Worm (Caenorhabditis elegans) whole organism, late embryonic: ENCODE data around the gene C41H7.2.

ENCODE experiments used
- F13H6.1 ChIP-seq: sonication (generic microtip); optimal IDR thresholded peaks from 2 replicates; lab custom pipeline; 2016; ENCODE audit warnings: missing genetic modification characterization, missing compliant biosample characterization
- ceh-24 ChIP-seq: sonication (generic microtip); optimal IDR thresholded peaks from 2 replicates; lab custom pipeline; 2016; ENCODE audit warnings: mild to moderate bottlenecking, missing genetic modification characterization, missing compliant biosample characterization
- dve-1 ChIP-seq: sonication (generic microtip); optimal IDR thresholded peaks from 2 replicates; lab custom pipeline; 2017; ENCODE audit warnings: antibody characterized with exemption, mild to moderate bottlenecking, missing genetic modification characterization, missing compliant biosample characterization
- lim-6 ChIP-seq: sonication (generic microtip); optimal IDR thresholded peaks from 2 replicates; lab custom pipeline; 2016; ENCODE audit warnings: missing genetic modification characterization, missing compliant biosample characterization
- madf-2 ChIP-seq: sonication (generic microtip); optimal IDR thresholded peaks from 2 replicates; lab custom pipeline; 2017; ENCODE audit warnings: missing genetic modification characterization, missing compliant biosample characterization
- nhr-232 ChIP-seq: sonication (generic microtip); optimal IDR thresholded peaks from 2 replicates; lab custom pipeline; 2016; ENCODE audit warnings: missing genetic modification characterization, missing compliant biosample characterization
- pax-1 ChIP-seq: fragments of 150-350 bp; optimal IDR thresholded peaks from 2 replicates; lab custom pipeline; 2014; ENCODE audit warnings: missing biosample characterization, missing genetic modification characterization

- no peak for TF ChIP-seq ceh-24 (tag; lab: Kevin White, UChicago)
- TF ChIP-seq lim-6: no peak
- TF ChIP-seq dve-1 (tag; lab: Kevin White, UChicago): no peak
- no peak for TF ChIP-seq nhr-232 (tag; lab: Kevin White, UChicago)
- no peak for TF ChIP-seq madf-2 (tag; lab: Kevin White, UChicago)
- no peak for TF ChIP-seq pax-1
- TF ChIP-seq F13H6.1 (tag; lab: Kevin White, UChicago): no peak
Measured at ce11 chrII:3060782-3061181, 46.2 kb downstream of the C41H7.2 start, which contains the start of gene Y25C1A.6.
